Worm (Caenorhabditis elegans) whole organism, L2 larva: ENCODE data around the gene srbc-45.

Source experiments
- aly-2 ChIP-seq: fragments of 150-350 bp; optimal IDR thresholded peaks from 2 replicates; lab custom pipeline; 2014; ENCODE audit warnings: missing biosample characterization, missing genetic modification characterization
- gmeb-1 ChIP-seq: fragments of 150-350 bp; optimal IDR thresholded peaks from 2 replicates; lab custom pipeline; 2014; ENCODE audit warnings: missing biosample characterization, missing genetic modification characterization
- lin-13 ChIP-seq: fragments of 150-350 bp; optimal IDR thresholded peaks from 2 replicates; lab custom pipeline; 2014; ENCODE audit warnings: missing biosample characterization, missing genetic modification reagents, missing genetic modification characterization
- unc-39 ChIP-seq: fragments of 150-350 bp; optimal IDR thresholded peaks from 2 replicates; lab custom pipeline; 2014; ENCODE audit warnings: missing biosample characterization, missing genetic modification characterization
- unc-62 ChIP-seq: fragments of 150-350 bp; optimal IDR thresholded peaks from 2 replicates; lab custom pipeline; 2014; ENCODE audit warnings: missing biosample characterization, missing genetic modification reagents, missing genetic modification characterization
- zag-1 ChIP-seq: fragments of 150-350 bp; optimal IDR thresholded peaks from 2 replicates; lab custom pipeline; 2014; ENCODE audit warnings: missing biosample characterization, missing genetic modification characterization

DNA sequence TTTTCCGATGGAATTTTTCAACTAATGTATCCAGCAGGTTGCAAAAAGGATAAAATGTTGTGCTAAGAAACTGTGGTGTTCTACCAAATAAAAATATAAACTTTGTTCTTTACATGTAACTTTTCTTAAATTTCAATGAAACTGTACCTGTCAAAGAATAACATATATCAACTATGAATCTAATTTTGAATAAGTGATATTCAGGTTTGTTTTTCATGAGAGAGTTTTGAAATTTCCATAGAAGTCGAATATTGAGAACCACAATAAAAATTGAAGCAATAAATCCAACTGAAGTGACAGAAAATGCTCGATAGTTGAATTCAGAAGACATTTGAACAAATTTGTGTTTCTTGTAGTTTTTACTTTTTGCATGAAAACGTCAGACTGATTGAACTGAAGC, 13.2 kb upstream of the srbc-45 start, which contains the start of gene srbc-43:
- TF ChIP-seq aly-2 (tag; lab: Kevin White, UChicago) = no peak
- TF ChIP-seq zag-1 = no peak
- no peak for TF ChIP-seq lin-13 (GFP tag; lab: Kevin White, UChicago)
- no peak for TF ChIP-seq unc-62 (GFP tag; lab: Kevin White, UChicago)
- no peak for TF ChIP-seq gmeb-1
- no peak for TF ChIP-seq unc-39 (tag; lab: Kevin White, UChicago)
